Worm (Caenorhabditis elegans) whole organism, young adult: ENCODE data around the gene F47F2.3.

ENCODE experiments used
- C06A6.2 ChIP-seq: fragments of 200-800 bp; sonication (Bioruptor generic); conservative IDR thresholded peaks from 2 replicates; pipeline ENCODE4 v1.3.6; 2022; ENCODE audit warnings: missing genetic modification characterization, missing compliant biosample characterization
- F33H1.4 ChIP-seq: fragments of 200-800 bp; sonication (Bioruptor generic); IDR thresholded peaks from 2 replicates; pipeline ENCODE4 v1.3.6; 2022; ENCODE audit warnings: missing genetic modification reagents, missing genetic modification characterization, missing compliant biosample characterization
- F52B5.7 ChIP-seq: sonication (generic microtip); optimal IDR thresholded peaks from 2 replicates; lab custom pipeline; 2016; ENCODE audit warnings: mild to moderate bottlenecking, missing genetic modification characterization, missing compliant biosample characterization
- F57A8.1 ChIP-seq: fragments of 200-800 bp; sonication (Bioruptor generic); optimal IDR thresholded peaks from 2 replicates; lab custom pipeline; 2018; ENCODE audit warnings: mild to moderate bottlenecking, missing genetic modification characterization, moderate library complexity, missing compliant biosample characterization
- K11D2.4 ChIP-seq: fragments of 200-800 bp; sonication (Bioruptor generic); IDR thresholded peaks from 2 replicates; pipeline ENCODE4 v1.3.6; 2022; ENCODE audit warnings: missing genetic modification reagents, missing genetic modification characterization, missing compliant biosample characterization
- Y79H2A.3 ChIP-seq: fragments of 200-800 bp; sonication (Bioruptor generic); conservative IDR thresholded peaks from 2 replicates; pipeline ENCODE4 v1.3.6; 2022; ENCODE audit warnings: missing genetic modification reagents, missing genetic modification characterization, missing compliant biosample characterization
- Y95B8A.8 ChIP-seq: fragments of 200-800 bp; sonication (Bioruptor generic); IDR thresholded peaks from 2 replicates; pipeline ENCODE4 v1.3.6; 2022; ENCODE audit warnings: missing genetic modification reagents, missing genetic modification characterization, missing compliant biosample characterization
- ZK185.1 ChIP-seq: sonication (generic microtip); optimal IDR thresholded peaks from 2 replicates; lab custom pipeline; 2016; ENCODE audit warnings: mild to moderate bottlenecking, missing genetic modification characterization, missing compliant biosample characterization; ENCODE audit not compliant: poor library complexity, severe bottlenecking
- atf-7 ChIP-seq: sonication (generic microtip); optimal IDR thresholded peaks from 2 replicates; lab custom pipeline; 2017; ENCODE audit warnings: mild to moderate bottlenecking, missing genetic modification characterization, missing compliant biosample characterization
- attf-3 ChIP-seq: fragments of 200-800 bp; sonication (Bioruptor generic); conservative IDR thresholded peaks from 2 replicates; pipeline ENCODE4 v1.3.6; 2022; ENCODE audit warnings: missing genetic modification reagents, missing genetic modification characterization, missing compliant biosample characterization
- attf-6 ChIP-seq: fragments of 200-800 bp; sonication (Bioruptor generic); IDR thresholded peaks from 2 replicates; pipeline ENCODE4 v1.3.6; 2022; ENCODE audit warnings: missing genetic modification reagents, missing genetic modification characterization, missing compliant biosample characterization
- cebp-2 ChIP-seq: fragments of 200-800 bp; sonication (Bioruptor generic); IDR thresholded peaks from 2 replicates; pipeline ENCODE4 v1.3.6; 2022; ENCODE audit warnings: missing genetic modification characterization, missing compliant biosample characterization
- ceh-27 ChIP-seq: fragments of 200-800 bp; sonication (Bioruptor generic); optimal IDR thresholded peaks from 2 replicates; lab custom pipeline; 2018; ENCODE audit warnings: mild to moderate bottlenecking, missing genetic modification characterization, moderate library complexity, missing compliant biosample characterization
- ceh-79 ChIP-seq: sonication (generic microtip); optimal IDR thresholded peaks from 2 replicates; lab custom pipeline; 2017; ENCODE audit warnings: mild to moderate bottlenecking, missing genetic modification characterization, missing compliant biosample characterization
- dox-1 ChIP-seq: fragments of 200-800 bp; sonication (Bioruptor generic); IDR thresholded peaks from 2 replicates; pipeline ENCODE4 v1.3.6; 2022; ENCODE audit warnings: missing genetic modification reagents, missing genetic modification characterization, missing compliant biosample characterization
- dpff-1 ChIP-seq: sonication (generic microtip); optimal IDR thresholded peaks from 2 replicates; lab custom pipeline; 2017; ENCODE audit warnings: mild to moderate bottlenecking, missing genetic modification characterization, missing compliant biosample characterization
- efl-1 ChIP-seq: fragments of 150-350 bp; optimal IDR thresholded peaks from 2 replicates; lab custom pipeline; 2014; ENCODE audit warnings: missing biosample characterization, missing genetic modification reagents, missing genetic modification characterization
- egl-44 ChIP-seq: fragments of 200-800 bp; sonication (Bioruptor generic); IDR thresholded peaks from 2 replicates; pipeline ENCODE4 v1.3.6; 2022; ENCODE audit warnings: missing genetic modification reagents, missing genetic modification characterization, missing compliant biosample characterization
- ekl-4 ChIP-seq: fragments of 200-800 bp; sonication (Bioruptor generic); IDR thresholded peaks from 2 replicates; pipeline ENCODE4 v1.3.6; 2022; ENCODE audit warnings: missing genetic modification reagents, missing genetic modification characterization, missing compliant biosample characterization
- hlh-26 ChIP-seq: fragments of 200-800 bp; sonication (Bioruptor generic); conservative IDR thresholded peaks from 2 replicates; pipeline ENCODE4 v1.3.6; 2022; ENCODE audit warnings: missing genetic modification reagents, missing genetic modification characterization, missing compliant biosample characterization
- hsf-1 ChIP-seq: fragments of 200-800 bp; sonication (Bioruptor generic); IDR thresholded peaks from 2 replicates; pipeline ENCODE4 v1.3.6; 2022; ENCODE audit warnings: missing genetic modification reagents, missing genetic modification characterization, missing compliant biosample characterization
- lag-1 ChIP-seq: fragments of 200-800 bp; sonication (Bioruptor generic); IDR thresholded peaks from 2 replicates; pipeline ENCODE4 v1.3.6; 2022; ENCODE audit warnings: missing genetic modification reagents, missing genetic modification characterization, missing compliant biosample characterization
- lin-35 ChIP-seq, 3 experiments: fragments of 150-350 bp in 2 of 3; sonication (generic microtip) in 1 of 3; optimal IDR thresholded peaks; 2 replicates each; lab custom pipeline; 2014 to 2018; ENCODE audit warnings: missing biosample characterization in 3 of 3, missing genetic modification characterization in 3 of 3, missing genetic modification reagents in 3 of 3
- lsy-27 ChIP-seq: sonication (generic microtip); optimal IDR thresholded peaks from 2 replicates; lab custom pipeline; 2017; ENCODE audit warnings: missing genetic modification characterization, mild to moderate bottlenecking, missing compliant biosample characterization, antibody characterized with exemption, missing genotype, borderline replicate concordance; ENCODE audit not compliant: insufficient read depth
- madf-3 ChIP-seq: fragments of 200-800 bp; sonication (Bioruptor generic); IDR thresholded peaks from 2 replicates; pipeline ENCODE4 v1.3.6; 2022; ENCODE audit warnings: missing genetic modification reagents, missing genetic modification characterization, missing compliant biosample characterization
- madf-6 ChIP-seq: fragments of 200-800 bp; sonication (Bioruptor generic); IDR thresholded peaks from 2 replicates; pipeline ENCODE4 v1.3.6; 2022; ENCODE audit warnings: missing genetic modification reagents, missing genetic modification characterization, missing compliant biosample characterization
- mel-28 ChIP-seq: sonication (generic microtip); optimal IDR thresholded peaks from 2 replicates; lab custom pipeline; 2016; ENCODE audit warnings: borderline replicate concordance, mild to moderate bottlenecking, missing genetic modification characterization, missing compliant biosample characterization
- nfya-1 ChIP-seq: sonication (generic microtip); optimal IDR thresholded peaks from 2 replicates; lab custom pipeline; 2017; ENCODE audit warnings: antibody characterized with exemption, missing compliant biosample characterization, missing genetic modification characterization, borderline replicate concordance; ENCODE audit not compliant: insufficient read depth
- nfya-2 ChIP-seq: fragments of 200-800 bp; sonication (Bioruptor generic); IDR thresholded peaks from 2 replicates; pipeline ENCODE4 v1.3.6; 2022; ENCODE audit warnings: missing genetic modification reagents, missing genetic modification characterization, missing compliant biosample characterization
- nfyb-1 ChIP-seq: fragments of 200-800 bp; sonication (Bioruptor generic); IDR thresholded peaks from 2 replicates; pipeline ENCODE4 v1.3.6; 2022; ENCODE audit warnings: missing genetic modification reagents, missing genetic modification characterization, missing compliant biosample characterization
- nhr-120 ChIP-seq: fragments of 200-800 bp; sonication (Bioruptor generic); IDR thresholded peaks from 2 replicates; pipeline ENCODE4 v1.3.6; 2022; ENCODE audit warnings: missing genetic modification characterization, missing compliant biosample characterization
- pbrm-1 ChIP-seq: fragments of 200-800 bp; sonication (Bioruptor generic); IDR thresholded peaks from 2 replicates; pipeline ENCODE4 v1.3.6; 2022; ENCODE audit warnings: missing genetic modification reagents, missing genetic modification characterization, missing compliant biosample characterization
- rcor-1 ChIP-seq: fragments of 200-800 bp; sonication (Bioruptor generic); IDR thresholded peaks from 2 replicates; pipeline ENCODE4 v1.3.6; 2022; ENCODE audit warnings: missing genetic modification reagents, missing genetic modification characterization, missing compliant biosample characterization
- rec-8 ChIP-seq, 2 experiments: sonication (generic microtip); optimal IDR thresholded peaks; 2 replicates each; lab custom pipeline; 2016; ENCODE audit warnings: mild to moderate bottlenecking in 2 of 2, missing genetic modification characterization in 2 of 2, missing genetic modification reagents in 2 of 2, missing genotype in 2 of 2, missing biosample characterization in 1 of 2, missing compliant biosample characterization in 1 of 2, moderate library complexity in 1 of 2
- rpc-1 ChIP-seq, 2 experiments: fragments of 150-350 bp in 1 of 2; sonication (generic microtip) in 1 of 2; optimal IDR thresholded peaks; 2 replicates each; lab custom pipeline; 2014 to 2018; ENCODE audit warnings: missing biosample characterization in 1 of 2, missing genetic modification characterization in 1 of 2, missing genetic modification reagents in 1 of 2, missing genotype in 1 of 2
- somi-1 ChIP-seq: fragments of 200-800 bp; sonication (Bioruptor generic); optimal IDR thresholded peaks from 2 replicates; lab custom pipeline; 2018; ENCODE audit warnings: mild to moderate bottlenecking, missing genetic modification characterization, missing compliant biosample characterization
- tbp1 ChIP-seq: fragments of 200-800 bp; sonication (Bioruptor generic); optimal IDR thresholded peaks from 2 replicates; lab custom pipeline; 2018; ENCODE audit warnings: mild to moderate bottlenecking, missing genetic modification characterization, missing compliant biosample characterization
- tbx-9 ChIP-seq: sonication (generic microtip); optimal IDR thresholded peaks from 2 replicates; lab custom pipeline; 2016; ENCODE audit warnings: borderline replicate concordance, missing genetic modification characterization, inconsistent platforms, missing compliant biosample characterization
- tlf-1 ChIP-seq: fragments of 200-800 bp; sonication (Bioruptor generic); optimal IDR thresholded peaks from 2 replicates; lab custom pipeline; 2018; ENCODE audit warnings: mild to moderate bottlenecking, missing genetic modification characterization, missing compliant biosample characterization
- xnd-1 ChIP-seq: sonication (generic microtip); optimal IDR thresholded peaks from 2 replicates; lab custom pipeline; 2016; ENCODE audit warnings: missing genotype, missing genetic modification reagents, missing genetic modification characterization, missing compliant biosample characterization
- zim-3 ChIP-seq: sonication (generic microtip); optimal IDR thresholded peaks from 2 replicates; lab custom pipeline; 2017; ENCODE audit warnings: mild to moderate bottlenecking, missing genetic modification characterization, moderate library complexity, missing compliant biosample characterization
- ztf-18 ChIP-seq: sonication (generic microtip); optimal IDR thresholded peaks from 2 replicates; lab custom pipeline; 2016; ENCODE audit warnings: missing genotype, mild to moderate bottlenecking, missing genetic modification characterization, missing compliant biosample characterization
- ztf-22 ChIP-seq: fragments of 200-800 bp; sonication (Bioruptor generic); optimal IDR thresholded peaks from 2 replicates; lab custom pipeline; 2018; ENCODE audit warnings: mild to moderate bottlenecking, missing genetic modification characterization, moderate library complexity, missing compliant biosample characterization
- ztf-25 ChIP-seq: fragments of 200-800 bp; sonication (Bioruptor generic); IDR thresholded peaks from 2 replicates; pipeline ENCODE4 v1.3.6; 2022; ENCODE audit warnings: missing genetic modification reagents, missing genetic modification characterization, missing compliant biosample characterization

F47F2.3 gene

DNA sequence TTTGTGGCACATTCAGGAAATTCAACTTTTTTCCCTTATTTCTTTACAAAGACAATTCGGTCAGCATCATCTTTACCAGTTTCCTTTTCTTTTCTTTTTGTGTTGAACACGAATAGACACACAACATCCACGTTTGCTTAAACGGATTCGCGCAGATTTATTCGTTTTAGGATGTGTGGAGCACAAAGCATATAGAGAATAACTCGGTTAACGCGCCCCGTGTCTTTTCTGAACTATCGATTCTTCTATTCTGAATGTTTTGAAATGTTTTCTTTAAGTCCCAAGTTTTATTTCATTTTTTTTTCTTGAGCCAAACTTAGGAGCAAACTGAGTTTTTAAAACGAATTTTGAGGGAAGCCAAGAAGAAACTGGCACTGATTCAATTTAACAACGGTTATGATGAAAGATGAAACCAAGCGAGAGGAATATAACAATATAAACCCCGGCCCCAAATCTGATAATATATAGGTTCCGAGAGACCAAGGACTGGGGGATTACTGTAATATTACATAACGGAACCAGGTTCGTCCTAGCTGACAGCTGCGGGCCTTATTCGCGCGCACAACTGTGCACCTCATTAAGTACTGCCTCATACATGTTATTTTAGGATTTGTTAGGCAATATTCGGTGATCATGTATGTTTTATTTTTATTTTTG lies 23.8 kb downstream of the F47F2.3 start (continued):
- TF ChIP-seq cebp-2 (GFP tag; lab: Robert Waterston, UW) (no peak), nhr-120 (no peak), nfya-1 (no peak)

DNA sequence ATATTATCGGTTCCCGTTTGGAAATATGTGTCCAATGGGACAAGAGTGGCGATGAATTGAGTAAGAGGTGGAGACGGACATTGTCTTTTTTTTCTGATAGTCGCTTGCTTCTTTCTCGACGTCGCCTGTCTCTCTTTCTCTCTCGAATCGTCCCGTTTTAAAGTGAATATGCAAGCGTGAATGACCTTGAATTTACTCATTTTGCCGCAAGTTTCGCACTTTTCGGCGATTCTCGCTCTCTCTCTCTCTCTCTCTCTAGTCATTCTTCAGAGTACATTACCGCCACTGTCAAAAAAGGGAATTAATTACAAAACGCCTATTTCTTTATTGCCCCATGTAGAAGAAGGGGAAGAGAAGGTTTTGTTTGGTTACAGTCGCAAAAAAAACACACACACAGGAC lies 27.7 kb downstream of the F47F2.3 start:
- TF ChIP-seq ztf-18 (tag; lab: Kevin White, UChicago) (no peak), K11D2.4 (GFP tag; lab: Robert Waterston, UW) (no peak), pbrm-1 (no peak), ekl-4 (no peak), attf-6 (GFP tag; lab: Robert Waterston, UW) (no peak), nfya-2 (GFP tag; lab: Robert Waterston, UW) (no peak), madf-3 (GFP tag; lab: Robert Waterston, UW) (no peak), hsf-1 (GFP tag; lab: Robert Waterston, UW) (no peak), Y95B8A.8 (GFP tag; lab: Robert Waterston, UW) (no peak), zim-3 (tag; lab: Kevin White, UChicago) (no peak), ceh-27 (GFP tag; lab: Kevin White, UChicago) (no peak)
- TF ChIP-seq, all 124 proteins: peak for 0

- TF ChIP-seq F33H1.4 (GFP tag; lab: Robert Waterston, UW) = no peak
- no peak for TF ChIP-seq atf-7
- no peak for TF ChIP-seq Y79H2A.3 (GFP tag; lab: Robert Waterston, UW)
- no peak for TF ChIP-seq lag-1
- TF ChIP-seq C06A6.2 (GFP tag; lab: Robert Waterston, UW) = no peak
- no peak for TF ChIP-seq nfyb-1
- TF ChIP-seq hlh-26 = no peak
- no peak for TF ChIP-seq ztf-22
- TF ChIP-seq F57A8.1 = no peak
- TF ChIP-seq pbrm-1 = no peak
- TF ChIP-seq lsy-27 (tag; lab: Kevin White, UChicago) = no peak
- no peak for TF ChIP-seq ztf-25
- no peak for TF ChIP-seq rec-8 (tag; optimal IDR thresholded peaks at IDR 0.05; lab: Kevin White, UChicago)
- no peak for TF ChIP-seq tbx-9
- no peak for TF ChIP-seq efl-1 (GFP tag; lab: Kevin White, UChicago)
- no peak for TF ChIP-seq attf-6 (GFP tag; lab: Robert Waterston, UW)
- no peak for TF ChIP-seq mel-28 (tag; lab: Kevin White, UChicago)
- no peak for TF ChIP-seq Y95B8A.8 (GFP tag; lab: Robert Waterston, UW)
- no peak for TF ChIP-seq rpc-1 (optimal IDR thresholded peaks at IDR 0.05; lab: Kevin White, UChicago)
- TF ChIP-seq rpc-1 (tag; optimal IDR thresholded peaks at IDR 0.05; lab: Kevin White, UChicago) = no peak
These were observed 29.3 kb downstream of the F47F2.3 start for ce11 chrX:3866197-3866596.

- no peak for TF ChIP-seq C06A6.2 (GFP tag; lab: Robert Waterston, UW)
- no peak for TF ChIP-seq dox-1 (GFP tag; lab: Robert Waterston, UW)
- no peak for TF ChIP-seq ztf-25
- no peak for TF ChIP-seq egl-44 (GFP tag; lab: Robert Waterston, UW)
- no peak for TF ChIP-seq tbp1 (GFP tag; lab: Kevin White, UChicago)
- TF ChIP-seq xnd-1 (tag; lab: Kevin White, UChicago) = no peak
- no peak for TF ChIP-seq attf-3
- no peak for TF ChIP-seq tlf-1 (GFP tag; lab: Kevin White, UChicago)
- no peak for TF ChIP-seq ztf-18 (tag; lab: Kevin White, UChicago)
- no peak for TF ChIP-seq ZK185.1 (tag; lab: Kevin White, UChicago)
- no peak for TF ChIP-seq dpff-1
- no peak for TF ChIP-seq rpc-1 (optimal IDR thresholded peaks at IDR 0.05; lab: Kevin White, UChicago)
- no peak for TF ChIP-seq rpc-1 (tag; optimal IDR thresholded peaks at IDR 0.05; lab: Kevin White, UChicago)
- TF ChIP-seq madf-6 (GFP tag; lab: Robert Waterston, UW) = no peak
- TF ChIP-seq lin-35 (GFP tag; optimal IDR thresholded peaks at IDR 0.05; lab: Kevin White, UChicago) = no peak
- TF ChIP-seq rcor-1 (GFP tag; lab: Robert Waterston, UW) = no peak
- TF ChIP-seq somi-1 (GFP tag; lab: Kevin White, UChicago) = no peak
- TF ChIP-seq ceh-79 (tag; lab: Kevin White, UChicago) = no peak
- no peak for TF ChIP-seq F52B5.7 (tag; lab: Kevin White, UChicago)
These were observed 34.2 kb downstream of the F47F2.3 start for ce11 chrX:3861294-3861693.
